Worm (Caenorhabditis elegans): Measurements from ENCODE around the gene srr-1.

DNA sequence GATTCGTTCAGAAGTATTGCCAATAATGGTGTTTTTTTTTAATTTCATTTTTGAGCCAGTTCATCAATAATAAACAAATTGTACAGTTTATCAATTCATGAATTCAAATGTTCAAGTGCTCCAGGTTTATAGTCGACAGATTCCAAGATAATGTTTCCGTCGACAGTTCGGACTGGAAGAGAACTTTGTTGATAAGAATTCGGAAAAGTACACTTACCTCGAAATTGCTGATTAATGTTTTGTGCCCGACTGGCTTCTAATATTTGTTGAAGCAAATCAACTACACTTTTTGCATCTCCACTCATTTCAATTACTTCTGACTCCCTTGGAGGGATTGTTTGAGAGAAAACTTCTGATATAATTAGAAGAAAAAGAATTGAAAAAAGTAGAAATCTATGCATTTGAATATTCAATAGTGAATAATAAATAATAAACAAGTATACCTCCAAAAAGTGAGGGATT, 4.4 kb downstream of the srr-1 start, which contains the start of gene W07G4.8:
- TF ChIP-seq ztf-11 (tag; optimal IDR thresholded peaks at IDR 0.05): no peak
- no peak for TF ChIP-seq mdl-1 (tag; optimal IDR thresholded peaks at IDR 0.05)
- no peak for TF ChIP-seq lsy-2 (tag; optimal IDR thresholded peaks at IDR 0.05)
- TF ChIP-seq dpl-1 (GFP tag; optimal IDR thresholded peaks at IDR 0.05): no peak
- no peak for TF ChIP-seq nhr-90 (tag; optimal IDR thresholded peaks at IDR 0.05; ENCODE audit: poor library complexity)
- no peak for TF ChIP-seq sptf-1 (tag; optimal IDR thresholded peaks at IDR 0.05)
- TF ChIP-seq efl-3 (GFP tag; optimal IDR thresholded peaks at IDR 0.05): no peak
- no peak for TF ChIP-seq jun-1 (tag; optimal IDR thresholded peaks at IDR 0.05)
